Worm (Caenorhabditis elegans): ENCODE data around the gene smr-1.

Gene smr-1

ce11 chrIII:1122239-1122638, 20.7 kb upstream of the smr-1 start (continued):
- TF ChIP-seq ceh-14 (tag; optimal IDR thresholded peaks at IDR 0.05) (peak; percentile 26), hlh-30 (tag; optimal IDR thresholded peaks at IDR 0.05; ENCODE audit: insufficient read depth) (no peak), syd-9 (tag; optimal IDR thresholded peaks at IDR 0.05) (no peak), hlh-6 (tag; optimal IDR thresholded peaks at IDR 0.05) (peak; percentile 69), fkh-10 (GFP tag; optimal IDR thresholded peaks at IDR 0.05) (no peak), rnt-1 (tag; optimal IDR thresholded peaks at IDR 0.05) (peak; percentile 34), ceh-30 (tag; optimal IDR thresholded peaks at IDR 0.05) (no peak), ztf-16 (tag; optimal IDR thresholded peaks at IDR 0.05) (peak; percentile 57), Y22D7AL.16 (tag; optimal IDR thresholded peaks at IDR 0.05) (peak; percentile 43), F13H6.1 (tag; optimal IDR thresholded peaks at IDR 0.05) (peak; percentile 34), dve-1 (tag; optimal IDR thresholded peaks at IDR 0.05) (no peak), pqm-1 (tag; optimal IDR thresholded peaks at IDR 0.05) (no peak), ceh-24 (tag; optimal IDR thresholded peaks at IDR 0.05) (no peak), hlh-13 (GFP tag; optimal IDR thresholded peaks at IDR 0.05) (peak; percentile 63), ttx-3 (tag; optimal IDR thresholded peaks at IDR 0.05) (peak; percentile 34), ceh-19 (GFP tag; optimal IDR thresholded peaks at IDR 0.05) (peak; percentile 66), pax-1 (tag; optimal IDR thresholded peaks at IDR 0.05) (no peak), odd-2 (tag; optimal IDR thresholded peaks at IDR 0.05) (no peak), zip-5 (tag; optimal IDR thresholded peaks at IDR 0.05) (peak; percentile 33), elt-4 (tag; optimal IDR thresholded peaks at IDR 0.05) (no peak), pha-4 (tag; optimal IDR thresholded peaks at IDR 0.05) (no peak), npax-4 (tag; optimal IDR thresholded peaks at IDR 0.05) (peak; percentile 46), unc-86 (tag; optimal IDR thresholded peaks at IDR 0.05) (no peak), nhr-11 (tag; optimal IDR thresholded peaks at IDR 0.05) (no peak), ets-4 (tag; optimal IDR thresholded peaks at IDR 0.05) (no peak), pag-3 (tag; optimal IDR thresholded peaks at IDR 0.05; ENCODE audit: borderline replicate concordance) (no peak), nhr-232 (tag; optimal IDR thresholded peaks at IDR 0.05) (peak; percentile 23), C38D4.7 (GFP tag; optimal IDR thresholded peaks at IDR 0.05) (peak; percentile 62), pat-9 (tag; optimal IDR thresholded peaks at IDR 0.05) (peak; percentile 24), sox-2 (GFP tag; IDR thresholded peaks at IDR 0.05) (no peak), pha-2 (tag; optimal IDR thresholded peaks at IDR 0.05) (peak; percentile 61), ceh-31 (tag; optimal IDR thresholded peaks at IDR 0.05) (no peak), ref-2 (tag; optimal IDR thresholded peaks at IDR 0.05) (peak; percentile 60), ceh-45 (GFP tag; IDR thresholded peaks at IDR 0.05) (no peak), K09A11.1 (tag; optimal IDR thresholded peaks at IDR 0.05; ENCODE audit: insufficient read depth) (no peak), T23F11.4 (GFP tag; optimal IDR thresholded peaks at IDR 0.05) (peak; percentile 54), eyg-1 (tag; optimal IDR thresholded peaks at IDR 0.05) (no peak), madf-2 (tag; optimal IDR thresholded peaks at IDR 0.05) (peak; percentile 44), lin-11 (tag; optimal IDR thresholded peaks at IDR 0.05) (peak; percentile 64), ceh-6 (GFP tag; optimal IDR thresholded peaks at IDR 0.05) (peak; percentile 75), elt-2 (tag; optimal IDR thresholded peaks at IDR 0.05) (peak; percentile 79), ceh-34 (tag; optimal IDR thresholded peaks at IDR 0.05) (peak; percentile 18), ceh-22 (tag; optimal IDR thresholded peaks at IDR 0.05) (no peak)

DNA sequence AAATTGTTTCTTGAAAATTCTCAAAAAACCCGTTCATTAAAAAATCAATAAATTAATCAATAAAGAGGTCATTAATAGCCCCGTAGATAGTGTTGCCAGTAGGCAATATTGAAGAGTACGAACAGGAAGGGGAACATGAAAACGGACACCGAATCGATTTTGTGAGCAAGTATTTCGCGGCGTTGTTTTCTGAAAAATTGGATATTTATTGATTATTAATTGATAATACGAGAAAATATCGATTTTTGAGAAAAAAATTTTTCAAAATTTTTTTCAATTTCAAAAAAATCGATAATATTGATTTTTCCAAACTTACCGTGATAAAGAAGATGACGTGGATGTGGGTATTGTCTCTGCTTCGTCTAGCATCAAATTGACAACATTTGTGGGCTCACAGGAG, 17.5 kb upstream of the smr-1 start:
- TF ChIP-seq F13H6.1 (tag; optimal IDR thresholded peaks at IDR 0.05) (no peak), ceh-48 (tag; optimal IDR thresholded peaks at IDR 0.05) (peak; percentile 9)

Data from whole organism, late embryonic.